Worm (Caenorhabditis elegans): ENCODE data around the gene prp-38.

The prp-38 gene

DNA sequence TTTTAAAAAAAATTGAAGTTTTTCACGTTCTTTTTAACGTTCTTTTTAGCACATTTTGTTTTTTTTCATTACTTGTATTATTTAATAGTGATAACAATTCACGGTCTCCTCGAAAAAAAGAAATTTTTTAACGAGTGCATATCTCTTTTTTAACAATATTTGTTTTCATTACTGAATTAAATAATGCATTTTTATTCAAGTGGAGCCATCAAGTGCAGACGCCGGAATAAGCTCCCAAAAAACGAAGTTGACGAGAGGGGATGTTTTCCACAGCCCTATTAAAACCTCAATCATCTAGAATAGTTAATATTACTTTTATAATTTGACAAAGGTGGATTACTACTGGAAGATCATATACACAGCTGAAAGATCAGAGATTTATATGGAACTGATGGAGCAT is 49.1 kb downstream of the prp-38 start, which contains the start of gene irld-6:
TSS of gene irld-6 (minus strand) at position 101 of the 400 bp plus-strand sequence.
- TF ChIP-seq madf-10 (tag; optimal IDR thresholded peaks at IDR 0.05) (no peak), B0035.1 (tag; optimal IDR thresholded peaks at IDR 0.05) (no peak), B0336.3 (GFP tag; IDR thresholded peaks at IDR 0.05) (no peak), K12H6.12 (tag; optimal IDR thresholded peaks at IDR 0.05) (no peak), die-1 (tag; optimal IDR thresholded peaks at IDR 0.05) (no peak), lir-1 (GFP tag; conservative IDR thresholded peaks at IDR 0.05) (no peak), aptf-3 (GFP tag; IDR thresholded peaks at IDR 0.05) (no peak), hmg-20 (GFP tag; IDR thresholded peaks at IDR 0.05) (no peak), nfya-1 (tag; optimal IDR thresholded peaks at IDR 0.05; ENCODE audit: borderline replicate concordance, insufficient read depth) (no peak)

Measured in whole organism, young adult.